Fruit fly (Drosophila melanogaster): Measurements from ENCODE around the gene MtnA.

- no peak for TF ChIP-seq dsx (GFP tag; optimal IDR thresholded peaks at IDR 0.05; ENCODE audit: poor library complexity, severe bottlenecking)
- no peak for TF ChIP-seq CG6808 (GFP tag; optimal IDR thresholded peaks at IDR 0.05)
- TF ChIP-seq fd85E (GFP tag; optimal IDR thresholded peaks at IDR 0.05): no peak
- TF ChIP-seq CG7368 (GFP tag; optimal IDR thresholded peaks at IDR 0.05): no peak
- TF ChIP-seq Lpt (GFP tag; optimal IDR thresholded peaks at IDR 0.05): no peak
- no peak for TF ChIP-seq svp (GFP tag)
- no peak for TF ChIP-seq CG6792 (GFP tag; optimal IDR thresholded peaks at IDR 0.05)
- TF ChIP-seq CG11294 (GFP tag; IDR thresholded peaks at IDR 0.05): no peak
- no peak for TF ChIP-seq Hr39 (GFP tag; optimal IDR thresholded peaks at IDR 0.05)
- no peak for TF ChIP-seq CG10631 (GFP tag; optimal IDR thresholded peaks at IDR 0.05)
- no peak for TF ChIP-seq CG34406 (GFP tag; optimal IDR thresholded peaks at IDR 0.05)
- TF ChIP-seq CG11762 (GFP tag; optimal IDR thresholded peaks at IDR 0.05; ENCODE audit: insufficient read depth): no peak
- no peak for TF ChIP-seq acj6 (GFP tag; optimal IDR thresholded peaks at IDR 0.05)
- no peak for TF ChIP-seq fd59A (GFP tag; optimal IDR thresholded peaks at IDR 0.05)
Measured at dm6 chr3R:9768884-9769283, 15.3 kb downstream of the MtnA start, which contains the start of gene MED6.

All from whole organism, prepupa.